Fruit fly (Drosophila melanogaster): ENCODE measurements around the gene loaf.

DNA sequence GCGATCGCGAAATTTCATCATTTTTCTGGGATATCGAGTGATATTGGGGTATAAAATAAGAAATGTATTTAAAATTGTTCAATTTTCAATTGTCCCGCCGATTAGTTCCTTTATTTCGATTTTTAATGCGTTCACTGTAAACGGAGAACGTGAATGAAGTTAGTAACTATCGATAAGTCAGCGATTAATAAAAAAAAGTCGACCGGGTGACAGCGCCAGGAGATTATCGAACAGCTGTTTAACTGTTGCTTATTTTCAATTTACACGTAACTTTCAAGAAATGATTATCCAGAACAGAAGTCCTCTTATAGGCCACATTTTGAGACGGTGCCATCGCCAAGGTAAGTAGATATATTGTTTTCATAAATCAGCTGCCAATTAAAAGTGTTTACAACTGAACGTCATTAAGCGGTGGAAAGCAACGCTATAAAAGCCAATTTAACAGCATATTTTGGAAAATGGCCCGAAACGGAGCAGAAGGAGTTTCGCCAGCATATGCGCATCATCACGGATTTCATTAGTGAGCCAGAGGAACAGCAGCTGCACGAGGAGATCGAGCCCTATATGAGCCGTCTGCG is 49.3 kb upstream of the loaf start, which contains the start of gene CG14130:
- no peak for TF ChIP-seq CG16779 (tag; optimal IDR thresholded peaks at IDR 0.05)
- TF ChIP-seq CG6792 (GFP tag; optimal IDR thresholded peaks at IDR 0.05) = no peak
- no peak for TF ChIP-seq net (GFP tag; optimal IDR thresholded peaks at IDR 0.05)
- TF ChIP-seq CG8632 (GFP tag; optimal IDR thresholded peaks at IDR 0.05) = no peak
- no peak for TF ChIP-seq acj6 (GFP tag; optimal IDR thresholded peaks at IDR 0.05)
- TF ChIP-seq Sox14 (GFP tag; optimal IDR thresholded peaks at IDR 0.05) = no peak
- no peak for TF ChIP-seq Smox (GFP tag; optimal IDR thresholded peaks at IDR 0.05)
